Worm (Caenorhabditis elegans) whole organism, young adult: ENCODE measurements around the gene C10F3.7.

Experiments used
- F52B5.7 ChIP-seq: sonication (generic microtip); optimal IDR thresholded peaks from 2 replicates; lab custom pipeline; 2016; ENCODE audit warnings: mild to moderate bottlenecking, missing genetic modification characterization, missing compliant biosample characterization
- dpl-1 ChIP-seq: fragments of 150-350 bp; optimal IDR thresholded peaks from 2 replicates; lab custom pipeline; 2014; ENCODE audit warnings: missing biosample characterization, missing genetic modification reagents, missing genetic modification characterization
- fkh-3 ChIP-seq: sonication (generic microtip); optimal IDR thresholded peaks from 2 replicates; lab custom pipeline; 2016; ENCODE audit warnings: mild to moderate bottlenecking, missing genetic modification characterization, missing compliant biosample characterization
- gei-17 ChIP-seq: fragments of 200-800 bp; sonication (Bioruptor generic); optimal IDR thresholded peaks from 2 replicates; lab custom pipeline; 2018; ENCODE audit warnings: mild to moderate bottlenecking, missing genetic modification characterization, missing compliant biosample characterization
- hlh-26 ChIP-seq: fragments of 200-800 bp; sonication (Bioruptor generic); conservative IDR thresholded peaks from 2 replicates; pipeline ENCODE4 v1.3.6; 2022; ENCODE audit warnings: missing genetic modification reagents, missing genetic modification characterization, missing compliant biosample characterization
- nhr-27 ChIP-seq: fragments of 200-800 bp; sonication (Bioruptor generic); optimal IDR thresholded peaks from 2 replicates; lab custom pipeline; 2018; ENCODE audit warnings: mild to moderate bottlenecking, missing genetic modification characterization, moderate library complexity, missing compliant biosample characterization
- pha-4 ChIP-seq: fragments of 150-350 bp; sonication (generic microtip); optimal IDR thresholded peaks from 2 replicates; lab custom pipeline; 2014; ENCODE audit warnings: missing biosample characterization, missing genetic modification reagents, missing genetic modification characterization
- rpc-1 ChIP-seq, 2 experiments: fragments of 150-350 bp in 1 of 2; sonication (generic microtip) in 1 of 2; optimal IDR thresholded peaks; 2 replicates each; lab custom pipeline; 2014 to 2018; ENCODE audit warnings: missing biosample characterization in 1 of 2, missing genetic modification characterization in 1 of 2, missing genetic modification reagents in 1 of 2, missing genotype in 1 of 2
- sea-2 ChIP-seq: fragments of 200-800 bp; sonication (Bioruptor generic); IDR thresholded peaks from 2 replicates; pipeline ENCODE4 v1.3.6; 2022; ENCODE audit warnings: missing genetic modification characterization, missing compliant biosample characterization

DNA sequence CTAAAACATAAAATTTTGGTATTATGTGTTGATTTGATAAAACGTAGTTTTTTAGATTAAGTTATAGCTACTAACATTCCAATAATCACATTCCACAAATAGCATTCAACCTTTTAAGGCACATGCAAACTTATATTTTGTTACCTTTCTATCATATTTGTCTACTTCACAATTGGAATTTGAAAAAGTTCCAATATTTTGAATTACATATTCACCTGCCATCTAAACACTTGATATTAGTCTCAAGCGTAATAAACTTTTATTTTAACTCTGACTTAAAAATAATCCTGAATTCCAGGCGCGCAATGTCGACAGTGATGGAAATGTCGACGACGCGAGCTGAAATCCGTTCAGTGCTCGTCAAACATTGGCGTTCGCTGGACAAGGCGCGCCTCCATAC lies 10.9 kb downstream of the C10F3.7 start, which contains the start of gene acy-2:
- no peak for TF ChIP-seq F52B5.7
- TF ChIP-seq fkh-3 (tag; lab: Kevin White, UChicago), result no peak
- no peak for TF ChIP-seq pha-4 (tag; lab: Kevin White, UChicago)
- TF ChIP-seq dpl-1 (GFP tag; lab: Kevin White, UChicago), result no peak
- no peak for TF ChIP-seq rpc-1 (optimal IDR thresholded peaks at IDR 0.05; lab: Kevin White, UChicago)
- no peak for TF ChIP-seq rpc-1 (tag; optimal IDR thresholded peaks at IDR 0.05; lab: Kevin White, UChicago)
- TF ChIP-seq sea-2, result no peak
- TF ChIP-seq nhr-27 (tag; lab: Kevin White, UChicago), result no peak
- TF ChIP-seq gei-17, result no peak
- TF ChIP-seq hlh-26 (GFP tag; lab: Robert Waterston, UW), result no peak
